Fruit fly (Drosophila melanogaster) whole organism, pupa: Measurements from ENCODE around the gene CG33263.

ENCODE experiments used
- CG10348 ChIP-seq: fragments of 200-800 bp; sonication (Bioruptor generic); IDR thresholded peaks from 2 replicates; pipeline ENCODE4 v1.3.6; 2022; ENCODE audit warnings: missing biosample characterization, missing genetic modification characterization
- CG12605 ChIP-seq: fragments of 200-800 bp; sonication (Bioruptor generic); IDR thresholded peaks from 2 replicates; pipeline ENCODE4 v1.3.6; 2022; ENCODE audit warnings: missing biosample characterization, missing genetic modification characterization
- CG17806 ChIP-seq: fragments of 200-800 bp; sonication (Bioruptor generic); optimal IDR thresholded peaks from 2 replicates; lab custom pipeline; 2018; ENCODE audit warnings: missing biosample characterization, mild to moderate bottlenecking, missing genetic modification characterization, moderate library complexity
- CG4496 ChIP-seq: fragments of 200-800 bp; sonication (Bioruptor generic); IDR thresholded peaks from 3 replicates; pipeline ENCODE4 v1.3.6; 2022; ENCODE audit warnings: missing biosample characterization, missing genetic modification characterization
- CG8159 ChIP-seq: fragments of 200-800 bp; sonication (Bioruptor generic); optimal IDR thresholded peaks from 3 replicates; lab custom pipeline; 2018; ENCODE audit warnings: missing biosample characterization, mild to moderate bottlenecking, missing genetic modification characterization, moderate library complexity
- CG8301 ChIP-seq: fragments of 200-800 bp; sonication (Bioruptor generic); optimal IDR thresholded peaks from 2 replicates; lab custom pipeline; 2018; ENCODE audit warnings: missing biosample characterization, mild to moderate bottlenecking, missing genetic modification characterization
- CG9948 ChIP-seq: fragments of 200-800 bp; sonication (Bioruptor generic); optimal IDR thresholded peaks from 2 replicates; lab custom pipeline; 2018; ENCODE audit warnings: missing biosample characterization, mild to moderate bottlenecking, missing genetic modification characterization, moderate library complexity
- EcR ChIP-seq: fragments of 200-800 bp; sonication (Bioruptor generic); optimal IDR thresholded peaks from 3 replicates; lab custom pipeline; 2019; ENCODE audit warnings: missing biosample characterization, missing genetic modification characterization, mild to moderate bottlenecking, moderate library complexity, missing genetic modification reagents
- rn ChIP-seq: fragments of 200-800 bp; sonication (Bioruptor generic); IDR thresholded peaks from 2 replicates; pipeline ENCODE4 v1.3.6; 2022; ENCODE audit warnings: missing biosample characterization, missing genetic modification characterization

- TF ChIP-seq rn (GFP tag; lab: Robert Waterston, UW) = no peak
- no peak for TF ChIP-seq CG9948 (tag; lab: Kevin White, UChicago)
- TF ChIP-seq CG8301 (tag; lab: Kevin White, UChicago) = no peak
- no peak for TF ChIP-seq EcR (GFP tag; lab: Kevin White, UChicago)
- no peak for TF ChIP-seq CG17806 (tag; lab: Kevin White, UChicago)
- TF ChIP-seq CG8159 (tag; lab: Kevin White, UChicago) = no peak
- TF ChIP-seq CG12605 = no peak
- TF ChIP-seq CG4496 (GFP tag; lab: Robert Waterston, UW) = no peak
- TF ChIP-seq CG10348 = no peak
Observed at dm6 chr3L:13384489-13384888, 39.5 kb downstream of the CG33263 start, which contains the start of gene CG14110.
